Fruit fly (Drosophila melanogaster) whole organism, embryonic: ENCODE results near the gene Nup98-96.

Experiments
- Abd-B ChIP-seq: fragments of 200-800 bp; sonication (Bioruptor generic); optimal IDR thresholded peaks from 2 replicates; lab custom pipeline; 2018; ENCODE audit warnings: missing biosample characterization, mild to moderate bottlenecking, missing genetic modification characterization, moderate library complexity
- Ada2b ChIP-seq: fragments of 200-800 bp; sonication (Bioruptor generic); IDR thresholded peaks from 2 replicates; pipeline ENCODE4 v1.3.6; 2022; ENCODE audit warnings: missing biosample characterization, missing genetic modification characterization
- B-H2 ChIP-seq: fragments of 200-800 bp; sonication (Bioruptor generic); optimal IDR thresholded peaks from 2 replicates; lab custom pipeline; 2018; ENCODE audit warnings: missing biosample characterization, mild to moderate bottlenecking, missing genetic modification characterization
- CG10431 ChIP-seq: fragments of 200-800 bp; sonication (Bioruptor generic); optimal IDR thresholded peaks from 3 replicates; lab custom pipeline; 2018; ENCODE audit warnings: missing biosample characterization, mild to moderate bottlenecking, missing genetic modification characterization
- CG12219 ChIP-seq: fragments of 200-800 bp; sonication (Bioruptor generic); optimal IDR thresholded peaks from 3 replicates; lab custom pipeline; 2018; ENCODE audit warnings: missing biosample characterization, mild to moderate bottlenecking, missing genetic modification characterization
- CG16813 ChIP-seq: fragments of 200-800 bp; sonication (Bioruptor generic); IDR thresholded peaks from 3 replicates; pipeline ENCODE4 v1.3.6; 2022; ENCODE audit warnings: missing biosample characterization, missing genetic modification characterization; ENCODE audit not compliant: partially characterized antibody
- CG17328 ChIP-seq: fragments of 200-800 bp; sonication (Bioruptor generic); IDR thresholded peaks from 2 replicates; pipeline ENCODE4 v1.3.6; 2022; ENCODE audit warnings: missing biosample characterization, missing genetic modification characterization
- CG18619 ChIP-seq: fragments of 200-800 bp; sonication (Bioruptor generic); optimal IDR thresholded peaks from 3 replicates; lab custom pipeline; 2017; ENCODE audit warnings: missing biosample characterization, mild to moderate bottlenecking, missing genetic modification characterization
- CG18764 ChIP-seq: fragments of 200-800 bp; sonication (Bioruptor generic); optimal IDR thresholded peaks from 3 replicates; lab custom pipeline; 2016; ENCODE audit warnings: missing biosample characterization, missing genetic modification characterization
- CG2712 ChIP-seq: fragments of 200-800 bp; optimal IDR thresholded peaks from 3 replicates; lab custom pipeline; 2019; ENCODE audit warnings: missing biosample characterization, mild to moderate bottlenecking, missing genetic modification characterization, moderate library complexity
- CG31388 ChIP-seq: fragments of 200-800 bp; sonication (Bioruptor generic); optimal IDR thresholded peaks from 2 replicates; lab custom pipeline; 2016; ENCODE audit warnings: missing biosample characterization, missing genetic modification characterization
- CG31441 ChIP-seq: fragments of 200-800 bp; sonication (Bioruptor generic); IDR thresholded peaks from 2 replicates; pipeline ENCODE4 v1.3.6; 2022; ENCODE audit warnings: missing biosample characterization, missing genetic modification characterization
- CG32772 ChIP-seq: fragments of 200-800 bp; sonication (Bioruptor generic); IDR thresholded peaks from 2 replicates; pipeline ENCODE4 v1.3.6; 2022; ENCODE audit warnings: missing biosample characterization, missing genetic modification characterization
- CG33213 ChIP-seq: fragments of 200-800 bp; sonication (Bioruptor generic); optimal IDR thresholded peaks from 3 replicates; lab custom pipeline; 2016; ENCODE audit warnings: missing biosample characterization, missing genetic modification characterization
- CG6791 ChIP-seq: fragments of 200-800 bp; sonication (Bioruptor generic); IDR thresholded peaks from 3 replicates; pipeline ENCODE4 v1.3.6; 2022; ENCODE audit warnings: missing biosample characterization, missing genetic modification characterization; ENCODE audit not compliant: partially characterized antibody
- CG7928 ChIP-seq: fragments of 200-800 bp; sonication (Bioruptor generic); optimal IDR thresholded peaks from 2 replicates; lab custom pipeline; 2017; ENCODE audit warnings: missing biosample characterization, mild to moderate bottlenecking, missing genetic modification characterization
- CG7963 ChIP-seq: fragments of 200-800 bp; sonication (Bioruptor generic); IDR thresholded peaks from 3 replicates; pipeline ENCODE4 v1.3.6; 2022; ENCODE audit warnings: missing biosample characterization, missing genetic modification characterization; ENCODE audit not compliant: partially characterized antibody
- CG8281 ChIP-seq: fragments of 200-800 bp; sonication (Bioruptor generic); optimal IDR thresholded peaks from 2 replicates; lab custom pipeline; 2018; ENCODE audit warnings: missing biosample characterization, mild to moderate bottlenecking, missing genetic modification characterization, moderate library complexity
- CHES-1-like ChIP-seq: fragments of 200-800 bp; sonication (Bioruptor generic); optimal IDR thresholded peaks from 2 replicates; lab custom pipeline; 2016; ENCODE audit warnings: missing biosample characterization, missing genetic modification characterization
- D19A ChIP-seq: fragments of 200-800 bp; optimal IDR thresholded peaks from 3 replicates; lab custom pipeline; 2019; ENCODE audit warnings: missing biosample characterization, mild to moderate bottlenecking, missing genetic modification characterization, moderate library complexity
- Dll ChIP-seq: fragments of 200-800 bp; sonication (Bioruptor generic); IDR thresholded peaks from 4 replicates; pipeline ENCODE4 v1.3.6; 2022; ENCODE audit warnings: missing biosample characterization, missing genetic modification characterization; ENCODE audit not compliant: partially characterized antibody
- Doc2 ChIP-seq: fragments of 200-800 bp; sonication (Bioruptor generic); IDR thresholded peaks from 2 replicates; pipeline ENCODE4 v1.3.6; 2022; ENCODE audit warnings: missing biosample characterization, missing genetic modification characterization
- E2f1 ChIP-seq: fragments of 200-800 bp; sonication (Bioruptor generic); IDR thresholded peaks from 2 replicates; pipeline ENCODE4 v1.3.6; 2022; ENCODE audit warnings: missing biosample characterization, missing genetic modification characterization
- Ets97D ChIP-seq: fragments of 200-800 bp; sonication (Bioruptor generic); optimal IDR thresholded peaks from 3 replicates; lab custom pipeline; 2016; ENCODE audit warnings: missing biosample characterization, missing genetic modification characterization
- HmgD ChIP-seq: fragments of 200-800 bp; sonication (Bioruptor generic); optimal IDR thresholded peaks from 3 replicates; lab custom pipeline; 2016; ENCODE audit warnings: missing biosample characterization, missing genetic modification characterization
- Lpt ChIP-seq: fragments of >200 bp; optimal IDR thresholded peaks from 2 replicates; lab custom pipeline; 2018; ENCODE audit warnings: missing biosample characterization, missing genetic modification characterization
- Opbp ChIP-seq: fragments of 200-800 bp; sonication (Bioruptor generic); IDR thresholded peaks from 3 replicates; pipeline ENCODE4 v1.3.6; 2022; ENCODE audit warnings: missing biosample characterization, missing genetic modification characterization; ENCODE audit not compliant: partially characterized antibody
- Ptx1 ChIP-seq: fragments of 200-800 bp; sonication (Bioruptor generic); IDR thresholded peaks from 2 replicates; pipeline ENCODE4 v1.3.6; 2022; ENCODE audit warnings: missing biosample characterization, missing genetic modification characterization
- Rfx ChIP-seq: fragments of 200-800 bp; sonication (Bioruptor generic); IDR thresholded peaks from 2 replicates; pipeline ENCODE4 v1.3.6; 2022; ENCODE audit warnings: missing biosample characterization, missing genetic modification characterization
- abd-A ChIP-seq: fragments of 200-800 bp; sonication (Bioruptor generic); optimal IDR thresholded peaks from 3 replicates; lab custom pipeline; 2019; ENCODE audit warnings: missing biosample characterization, mild to moderate bottlenecking, missing genetic modification characterization, moderate library complexity
- croc ChIP-seq: fragments of 200-800 bp; sonication (Bioruptor generic); conservative IDR thresholded peaks from 3 replicates; pipeline ENCODE4 v1.3.6; 2022; ENCODE audit warnings: missing biosample characterization, missing genetic modification characterization
- crol ChIP-seq: fragments of 200-800 bp; sonication (Bioruptor generic); IDR thresholded peaks from 2 replicates; pipeline ENCODE4 v1.3.6; 2022; ENCODE audit warnings: missing biosample characterization, missing genetic modification characterization
- dan ChIP-seq: fragments of 200-800 bp; sonication (Bioruptor generic); IDR thresholded peaks from 2 replicates; pipeline ENCODE4 v1.3.6; 2022; ENCODE audit warnings: missing biosample characterization, missing genetic modification characterization
- ems ChIP-seq: fragments of 200-800 bp; sonication (Bioruptor generic); optimal IDR thresholded peaks from 3 replicates; lab custom pipeline; 2016; ENCODE audit warnings: missing biosample characterization, missing genetic modification characterization
- fd102C ChIP-seq: fragments of 200-800 bp; sonication (Bioruptor generic); optimal IDR thresholded peaks from 2 replicates; lab custom pipeline; 2018; ENCODE audit warnings: missing biosample characterization, mild to moderate bottlenecking, missing genetic modification characterization, moderate library complexity
- gcm2 ChIP-seq: fragments of 200-800 bp; sonication (Bioruptor generic); optimal IDR thresholded peaks from 2 replicates; lab custom pipeline; 2016; ENCODE audit warnings: missing biosample characterization, missing genetic modification characterization
- ken ChIP-seq: fragments of 200-800 bp; sonication (Bioruptor generic); IDR thresholded peaks from 3 replicates; pipeline ENCODE4 v1.3.6; 2022; ENCODE audit warnings: missing biosample characterization, missing genetic modification characterization
- klu ChIP-seq: fragments of 200-800 bp; sonication (Bioruptor generic); IDR thresholded peaks from 2 replicates; pipeline ENCODE4 v1.3.6; 2022; ENCODE audit warnings: missing biosample characterization, missing genetic modification characterization
- lilli ChIP-seq: fragments of 200-800 bp; sonication (Bioruptor generic); optimal IDR thresholded peaks from 3 replicates; lab custom pipeline; 2016; ENCODE audit warnings: missing biosample characterization, missing genetic modification characterization
- maf-S ChIP-seq: fragments of 200-800 bp; sonication (Bioruptor generic); optimal IDR thresholded peaks from 2 replicates; lab custom pipeline; 2016; ENCODE audit warnings: missing biosample characterization, missing genetic modification characterization
- odd ChIP-seq: fragments of 200-800 bp; sonication (Bioruptor generic); optimal IDR thresholded peaks from 2 replicates; lab custom pipeline; 2017; ENCODE audit warnings: missing biosample characterization, mild to moderate bottlenecking, missing genetic modification characterization
- p53 ChIP-seq: fragments of 200-800 bp; sonication (Bioruptor generic); optimal IDR thresholded peaks from 2 replicates; lab custom pipeline; 2016; ENCODE audit warnings: missing biosample characterization, missing genetic modification characterization
- sens-2 ChIP-seq: fragments of 200-800 bp; sonication (Bioruptor generic); IDR thresholded peaks from 2 replicates; pipeline ENCODE4 v1.3.6; 2022; ENCODE audit warnings: missing biosample characterization, missing genetic modification characterization
- sna ChIP-seq: fragments of 200-800 bp; sonication (Bioruptor generic); IDR thresholded peaks from 2 replicates; pipeline ENCODE4 v1.3.6; 2022; ENCODE audit warnings: missing biosample characterization, missing genetic modification characterization; ENCODE audit not compliant: partially characterized antibody
- so ChIP-seq: fragments of 200-800 bp; sonication (Bioruptor generic); IDR thresholded peaks from 3 replicates; pipeline ENCODE4 v1.3.6; 2022; ENCODE audit warnings: missing biosample characterization, missing genetic modification characterization
- tin ChIP-seq: fragments of 200-800 bp; sonication (Bioruptor generic); optimal IDR thresholded peaks from 3 replicates; lab custom pipeline; 2016; ENCODE audit warnings: missing biosample characterization, missing genetic modification characterization
- tll ChIP-seq, 2 experiments: fragments of 200-800 bp in 1 of 2; fragments of >200 bp in 1 of 2; sonication (Bioruptor generic) in 1 of 2; optimal IDR thresholded peaks; 2 replicates each; lab custom pipeline; 2017 to 2019; ENCODE audit warnings: missing biosample characterization in 2 of 2, missing genetic modification characterization in 2 of 2, mild to moderate bottlenecking in 1 of 2, moderate library complexity in 1 of 2
- toy ChIP-seq: fragments of 200-800 bp; sonication (Bioruptor generic); IDR thresholded peaks from 2 replicates; pipeline ENCODE4 v1.3.6; 2022; ENCODE audit warnings: missing biosample characterization, missing genetic modification characterization
- tx ChIP-seq: fragments of 200-800 bp; sonication (Bioruptor generic); optimal IDR thresholded peaks from 2 replicates; lab custom pipeline; 2016; ENCODE audit warnings: missing biosample characterization, missing genetic modification characterization
- wor ChIP-seq: fragments of 200-800 bp; sonication (Bioruptor generic); IDR thresholded peaks from 2 replicates; pipeline ENCODE4 v1.3.6; 2022; ENCODE audit warnings: missing biosample characterization, missing genetic modification characterization
- zen2 ChIP-seq: fragments of 200-800 bp; sonication (Bioruptor generic); IDR thresholded peaks from 3 replicates; pipeline ENCODE4 v1.3.6; 2022; ENCODE audit warnings: missing biosample characterization, missing genetic modification characterization; ENCODE audit not compliant: partially characterized antibody

Gene Nup98-96

DNA sequence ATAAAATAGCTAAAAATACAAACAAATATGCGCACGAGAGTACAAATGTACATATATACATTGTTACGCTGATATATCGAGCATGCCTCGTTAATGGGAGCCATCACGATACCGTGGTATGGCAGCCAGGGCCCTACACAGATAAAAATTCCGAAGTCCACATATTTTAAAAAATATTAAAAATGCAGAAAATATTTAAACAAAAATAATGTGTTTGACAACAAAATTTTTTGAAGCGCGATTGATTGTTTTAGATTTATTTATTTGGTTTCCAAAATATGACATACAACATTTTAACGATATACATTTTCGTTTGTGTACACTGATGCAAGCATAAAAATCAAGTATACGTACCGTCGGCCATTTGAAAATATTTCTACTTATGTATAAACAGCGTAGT, 54.7 kb downstream of the Nup98-96 start (continued):
- TF ChIP-seq CG8281 (tag; lab: Kevin White, UChicago) (peak; percentile 10), CG18764 (GFP tag; lab: Kevin White, UChicago) (peak; percentile 64), Ptx1 (GFP tag; lab: Robert Waterston, UW) (peak; percentile 86), CG2712 (tag; lab: Kevin White, UChicago) (peak; percentile 77), Ada2b (GFP tag; lab: Robert Waterston, UW) (peak; percentile 85), HmgD (GFP tag; lab: Kevin White, UChicago) (no peak), Lpt (GFP tag; lab: Kevin White, UChicago) (no peak), CG7928 (GFP tag; lab: Kevin White, UChicago) (peak; percentile 55), B-H2 (GFP tag; lab: Kevin White, UChicago) (peak; percentile 57), tll (GFP tag; optimal IDR thresholded peaks at IDR 0.05; lab: Kevin White, UChicago) (no peak), Opbp (GFP tag; lab: Robert Waterston, UW) (no peak), zen2 (GFP tag; lab: Robert Waterston, UW) (no peak), CG10431 (GFP tag; lab: Kevin White, UChicago) (no peak), CG31441 (peak; percentile 77), E2f1 (peak; percentile 73), tx (GFP tag; lab: Kevin White, UChicago) (peak; percentile 64), lilli (GFP tag; lab: Kevin White, UChicago) (peak; percentile 93), Doc2 (GFP tag; lab: Robert Waterston, UW) (no peak), croc (GFP tag; lab: Robert Waterston, UW) (peak; percentile 28; the same call in 2 of the 3 replicates), sna (GFP tag; lab: Robert Waterston, UW) (no peak), CG32772 (GFP tag; lab: Robert Waterston, UW) (peak; percentile 68; the same call in 1 of the 2 replicates), CG31388 (no peak), Abd-B (GFP tag; lab: Kevin White, UChicago) (peak; percentile 58), CG17328 (GFP tag; lab: Robert Waterston, UW) (peak; percentile 67), Dll (GFP tag; lab: Robert Waterston, UW) (no peak), D19A (tag; lab: Kevin White, UChicago) (peak; percentile 29), sens-2 (GFP tag; lab: Robert Waterston, UW) (no peak), tin (GFP tag; lab: Kevin White, UChicago) (peak; percentile 55), fd102C (GFP tag; lab: Kevin White, UChicago) (no peak), gcm2 (peak; percentile 54), CG6791 (GFP tag; lab: Robert Waterston, UW) (no peak), crol (GFP tag; lab: Robert Waterston, UW) (no peak), CG12219 (GFP tag; lab: Kevin White, UChicago) (peak; percentile 57), CG33213 (peak; percentile 16), Ets97D (GFP tag; lab: Kevin White, UChicago) (peak; percentile 24), ems (GFP tag; lab: Kevin White, UChicago) (peak; percentile 64), abd-A (peak; percentile 5), ken (peak; percentile 64; the same call in 1 of the 3 replicates), klu (GFP tag; lab: Robert Waterston, UW) (peak; percentile 77), CG18619 (GFP tag; lab: Kevin White, UChicago) (peak; percentile 76), p53 (GFP tag; lab: Kevin White, UChicago) (no peak), CG16813 (GFP tag; lab: Robert Waterston, UW) (no peak), so (GFP tag; lab: Robert Waterston, UW) (peak; percentile 66; the same call in 1 of the 3 replicates), CHES-1-like (GFP tag; lab: Kevin White, UChicago) (peak; percentile 58), maf-S (GFP tag; lab: Kevin White, UChicago) (peak; percentile 73), CG7963 (GFP tag; lab: Robert Waterston, UW) (no peak), toy (GFP tag; lab: Robert Waterston, UW) (peak; percentile 59), odd (peak; percentile 34), wor (GFP tag; lab: Robert Waterston, UW) (0 out of 2 replicates have a peak, but pooled peaks have one; percentile 34), dan (GFP tag; lab: Robert Waterston, UW) (no peak), Rfx (GFP tag; lab: Robert Waterston, UW) (peak; percentile 91)
